Fruit fly (Drosophila melanogaster): ENCODE data around the gene CG7049.

The CG7049 gene

dm6 chr3L:199754-200596 lies 23.9 kb upstream of the CG7049 start, which contains the start of the genes rno and mri (continued):
- TF ChIP-seq crc (GFP tag; optimal IDR thresholded peaks at IDR 0.05) (no peak), wdn (GFP tag; IDR thresholded peaks at IDR 0.05) (no peak), chif (GFP tag; optimal IDR thresholded peaks at IDR 0.05) (no peak), Myb (GFP tag; optimal IDR thresholded peaks at IDR 0.05) (no peak), Ravus (GFP tag; IDR thresholded peaks at IDR 0.05) (peak; percentile 28), CG14710 (tag; optimal IDR thresholded peaks at IDR 0.05) (peak; percentile 93), Blimp-1 (GFP tag; optimal IDR thresholded peaks at IDR 0.05) (peak; percentile 9), CG10321 (GFP tag; IDR thresholded peaks at IDR 0.05) (peak; percentile 17; the same call in 1 of the 2 replicates), Asciz (GFP tag; optimal IDR thresholded peaks at IDR 0.05) (no peak), CoRest (tag; optimal IDR thresholded peaks at IDR 0.05) (peak; percentile 88), CG17361 (GFP tag; IDR thresholded peaks at IDR 0.05) (peak; percentile 88), kah (GFP tag; optimal IDR thresholded peaks at IDR 0.05) (no peak), B-H2 (GFP tag; optimal IDR thresholded peaks at IDR 0.05) (peak; percentile 79), Hsf (GFP tag; optimal IDR thresholded peaks at IDR 0.05) (peak; percentile 9), CG7839 (tag; optimal IDR thresholded peaks at IDR 0.05) (peak; percentile 81), bab2 (GFP tag; optimal IDR thresholded peaks at IDR 0.05) (peak; percentile 51), ap (GFP tag; IDR thresholded peaks at IDR 0.05) (peak; percentile 50), Side (GFP tag; optimal IDR thresholded peaks at IDR 0.05) (no peak), Awh (GFP tag; IDR thresholded peaks at IDR 0.05) (peak; percentile 75), org-1 (GFP tag; optimal IDR thresholded peaks at IDR 0.05) (no peak), CG11560 (tag; IDR thresholded peaks at IDR 0.05) (peak; percentile 97), ro (GFP tag; IDR thresholded peaks at IDR 0.05) (no peak), CG10979 (tag; optimal IDR thresholded peaks at IDR 0.05) (peak; percentile 67), peb (GFP tag; IDR thresholded peaks at IDR 0.05) (peak; percentile 66; the same call in 1 of the 2 replicates), CG13624 (GFP tag; optimal IDR thresholded peaks at IDR 0.05) (no peak), CG3838 (GFP tag; optimal IDR thresholded peaks at IDR 0.05) (no peak), CG42726 (GFP tag; IDR thresholded peaks at IDR 0.05; ENCODE audit: partially characterized antibody) (peak; percentile 91), Nf-YC (tag; optimal IDR thresholded peaks at IDR 0.05) (peak; percentile 70), dysf (GFP tag; IDR thresholded peaks at IDR 0.05) (peak; percentile 81), CG2202 (tag; optimal IDR thresholded peaks at IDR 0.05) (no peak), vnd (GFP tag; IDR thresholded peaks at IDR 0.05; ENCODE audit: partially characterized antibody) (peak; percentile 94), C15 (GFP tag; IDR thresholded peaks at IDR 0.05) (no peak), so (GFP tag; IDR thresholded peaks at IDR 0.05) (peak; percentile 52; the same call in 1 of the 3 replicates), CG9876 (GFP tag; optimal IDR thresholded peaks at IDR 0.05) (no peak), CG2712 (tag; optimal IDR thresholded peaks at IDR 0.05) (peak; percentile 86), CG17802 (tag; optimal IDR thresholded peaks at IDR 0.05) (peak; percentile 18), CG2129 (GFP tag; IDR thresholded peaks at IDR 0.05; ENCODE audit: partially characterized antibody) (peak; percentile 82), CG8290 (GFP tag; optimal IDR thresholded peaks at IDR 0.05) (peak; percentile 16), CG8290 (tag; optimal IDR thresholded peaks at IDR 0.05) (peak in 1 of 2 experiments; percentile 3), CG17912 (GFP tag; optimal IDR thresholded peaks at IDR 0.05) (no peak), salm (tag; optimal IDR thresholded peaks at IDR 0.05) (no peak), wek (GFP tag; optimal IDR thresholded peaks at IDR 0.05) (no peak), Gug (GFP tag; IDR thresholded peaks at IDR 0.05) (peak; percentile 58; the same call in 3 of the 4 replicates), CG9817 (tag; optimal IDR thresholded peaks at IDR 0.05) (peak; percentile 77), slou (GFP tag; optimal IDR thresholded peaks at IDR 0.05) (no peak), CG12104 (GFP tag; optimal IDR thresholded peaks at IDR 0.05) (peak; percentile 67), CG4820 (GFP tag; optimal IDR thresholded peaks at IDR 0.05) (peak; percentile 36), Ada2b (GFP tag; IDR thresholded peaks at IDR 0.05) (peak; percentile 59; the same call in 1 of the 2 replicates), HLH54F (GFP tag; optimal IDR thresholded peaks at IDR 0.05) (peak; percentile 27), CG33213 (GFP tag; optimal IDR thresholded peaks at IDR 0.05) (no peak)
